Worm (Caenorhabditis elegans) whole organism, L4 larva: ENCODE measurements around the gene K09F5.4.
A peak's percentile ranks its signal among the peaks of the same experiment; 100 is the strongest.

Experiments
- D1046.2 ChIP-seq: fragments of 200-800 bp; sonication (Bioruptor generic); IDR thresholded peaks from 2 replicates; pipeline ENCODE4 v1.3.6; 2022; ENCODE audit warnings: missing genetic modification characterization, missing compliant biosample characterization
- F10B5.3 ChIP-seq: sonication (generic microtip); optimal IDR thresholded peaks from 2 replicates; lab custom pipeline; 2016; ENCODE audit warnings: mild to moderate bottlenecking, missing genetic modification characterization, missing compliant biosample characterization
- F26F4.8 ChIP-seq: fragments of 200-800 bp; sonication (Bioruptor generic); conservative IDR thresholded peaks from 2 replicates; pipeline ENCODE4 v1.3.6; 2022; ENCODE audit warnings: missing genetic modification characterization, missing compliant biosample characterization
- F44E2.7 ChIP-seq: fragments of 200-800 bp; sonication (Bioruptor generic); IDR thresholded peaks from 2 replicates; pipeline ENCODE4 v2.1.2; 2022; ENCODE audit warnings: missing genetic modification characterization, missing compliant biosample characterization
- F49E8.2 ChIP-seq: sonication (generic microtip); optimal IDR thresholded peaks from 2 replicates; lab custom pipeline; 2016; ENCODE audit warnings: missing compliant biosample characterization, mild to moderate bottlenecking, missing genetic modification characterization, borderline replicate concordance
- R02D3.7 ChIP-seq: fragments of 150-350 bp; sonication (generic microtip); optimal IDR thresholded peaks from 3 replicates; lab custom pipeline; 2014; ENCODE audit warnings: missing biosample characterization, missing genetic modification characterization
- T26A8.4 ChIP-seq: fragments of 200-800 bp; sonication (Bioruptor generic); IDR thresholded peaks from 2 replicates; pipeline ENCODE4 v1.3.6; 2022; ENCODE audit warnings: missing genetic modification characterization, missing compliant biosample characterization
- Y48G9A.11 ChIP-seq: fragments of 200-800 bp; sonication (Bioruptor generic); IDR thresholded peaks from 2 replicates; pipeline ENCODE4 v1.3.6; 2022; ENCODE audit warnings: missing genetic modification reagents, missing genetic modification characterization, missing compliant biosample characterization
- ZK337.2 ChIP-seq: fragments of 200-800 bp; sonication (Bioruptor generic); IDR thresholded peaks from 2 replicates; pipeline ENCODE4 v1.3.6; 2022; ENCODE audit warnings: missing genetic modification reagents, missing genetic modification characterization, missing compliant biosample characterization
- aha-1 ChIP-seq: fragments of 150-350 bp; peaks from one replicate; lab custom pipeline; 2014; ENCODE audit warnings: missing biosample characterization, missing genetic modification characterization
- arid-1 ChIP-seq: fragments of 200-800 bp; sonication (Bioruptor generic); conservative IDR thresholded peaks from 2 replicates; pipeline ENCODE4 v1.3.6; 2022; ENCODE audit warnings: missing genetic modification reagents, missing genetic modification characterization, missing compliant biosample characterization
- ceh-20 ChIP-seq: fragments of 200-800 bp; sonication (Bioruptor generic); IDR thresholded peaks from 2 replicates; pipeline ENCODE4 v1.3.6; 2022; ENCODE audit warnings: missing genetic modification reagents, missing genetic modification characterization, missing compliant biosample characterization
- ceh-82 ChIP-seq: sonication (generic microtip); optimal IDR thresholded peaks from 2 replicates; lab custom pipeline; 2017; ENCODE audit warnings: missing biosample characterization, missing genetic modification characterization
- ces-1 ChIP-seq: fragments of 150-350 bp; sonication (generic microtip); optimal IDR thresholded peaks from 4 replicates; lab custom pipeline; 2014; ENCODE audit warnings: missing biosample characterization, missing genetic modification reagents, missing genetic modification characterization
- daf-8 ChIP-seq: fragments of 200-800 bp; sonication (Bioruptor generic); IDR thresholded peaks from 2 replicates; pipeline ENCODE4 v1.3.6; 2022; ENCODE audit warnings: missing genetic modification characterization, missing compliant biosample characterization
- dmd-6 ChIP-seq: fragments of 200-800 bp; sonication (Bioruptor generic); IDR thresholded peaks from 2 replicates; pipeline ENCODE4 v1.3.6; 2022; ENCODE audit warnings: missing genetic modification reagents, missing genetic modification characterization, missing compliant biosample characterization
- duxl-1 ChIP-seq: sonication (generic microtip); optimal IDR thresholded peaks from 2 replicates; lab custom pipeline; 2016; ENCODE audit warnings: mild to moderate bottlenecking, missing genetic modification characterization, moderate library complexity, missing compliant biosample characterization; ENCODE audit not compliant: poor library complexity
- dve-1 ChIP-seq: sonication (generic microtip); optimal IDR thresholded peaks from 2 replicates; lab custom pipeline; 2017; ENCODE audit warnings: antibody characterized with exemption, mild to moderate bottlenecking, missing genetic modification characterization, missing compliant biosample characterization; ENCODE audit not compliant: insufficient read depth
- fos-1 ChIP-seq: fragments of 150-350 bp; optimal IDR thresholded peaks from 2 replicates; lab custom pipeline; 2014; ENCODE audit warnings: missing biosample characterization, missing genetic modification characterization
- gei-8 ChIP-seq: fragments of 200-800 bp; sonication (Bioruptor generic); optimal IDR thresholded peaks from 2 replicates; lab custom pipeline; 2018; ENCODE audit warnings: mild to moderate bottlenecking, missing genetic modification characterization, missing compliant biosample characterization
- hif-1 ChIP-seq, 2 experiments: sonication (generic microtip); optimal IDR thresholded peaks; 2 replicates each; lab custom pipeline; 2016 to 2017; ENCODE audit warnings: missing compliant biosample characterization in 2 of 2, missing genetic modification characterization in 2 of 2, missing genetic modification reagents in 2 of 2, missing genotype in 2 of 2, mild to moderate bottlenecking in 1 of 2
- lim-7 ChIP-seq: fragments of 200-800 bp; sonication (Bioruptor generic); IDR thresholded peaks from 2 replicates; pipeline ENCODE4 v1.3.6; 2022; ENCODE audit warnings: missing genetic modification characterization, missing compliant biosample characterization
- lin-13 ChIP-seq: fragments of 150-350 bp; optimal IDR thresholded peaks from 2 replicates; lab custom pipeline; 2014; ENCODE audit warnings: missing biosample characterization, missing genetic modification reagents, missing genetic modification characterization
- madf-5 ChIP-seq, 2 experiments: fragments of 200-800 bp; sonication (Bioruptor generic); IDR thresholded peaks; 2 replicates each; pipeline ENCODE4 v1.3.6; 2022; ENCODE audit warnings: missing compliant biosample characterization in 2 of 2, missing genetic modification characterization in 2 of 2
- mdl-1 ChIP-seq, 2 experiments: fragments of 150-350 bp in 1 of 2; sonication (generic microtip) in 1 of 2; optimal IDR thresholded peaks; 2 replicates each; lab custom pipeline; 2014 to 2017; ENCODE audit warnings: missing biosample characterization in 2 of 2, missing genetic modification characterization in 2 of 2
- mep-1 ChIP-seq: fragments of 150-350 bp; sonication (generic microtip); optimal IDR thresholded peaks from 3 replicates; lab custom pipeline; 2014; ENCODE audit warnings: missing biosample characterization, missing genetic modification characterization
- mes-2 ChIP-seq: sonication (generic microtip); optimal IDR thresholded peaks from 2 replicates; lab custom pipeline; 2016; ENCODE audit warnings: missing genotype, mild to moderate bottlenecking, missing genetic modification characterization, missing compliant biosample characterization; ENCODE audit not compliant: poor library complexity, severe bottlenecking
- nhr-11 ChIP-seq: fragments of 150-350 bp; optimal IDR thresholded peaks from 2 replicates; lab custom pipeline; 2014; ENCODE audit warnings: missing biosample characterization, missing genetic modification characterization
- nhr-111 ChIP-seq: fragments of 200-800 bp; sonication (Bioruptor generic); optimal IDR thresholded peaks from 2 replicates; lab custom pipeline; 2018; ENCODE audit warnings: mild to moderate bottlenecking, missing genetic modification characterization, missing compliant biosample characterization
- nhr-28 ChIP-seq: fragments of 150-350 bp; optimal IDR thresholded peaks from 2 replicates; lab custom pipeline; 2014; ENCODE audit warnings: missing biosample characterization, missing genetic modification characterization
- nhr-76 ChIP-seq: fragments of 150-350 bp; optimal IDR thresholded peaks from 2 replicates; lab custom pipeline; 2014; ENCODE audit warnings: missing biosample characterization, missing genetic modification characterization
- rbr-2 ChIP-seq: sonication (generic microtip); optimal IDR thresholded peaks from 2 replicates; lab custom pipeline; 2016; ENCODE audit warnings: missing genotype, missing genetic modification characterization, missing compliant biosample characterization
- sdz-12 ChIP-seq: fragments of 200-800 bp; sonication (Bioruptor generic); optimal IDR thresholded peaks from 2 replicates; lab custom pipeline; 2018; ENCODE audit warnings: mild to moderate bottlenecking, missing genetic modification characterization, missing compliant biosample characterization
- skn-1 ChIP-seq: fragments of 150-350 bp; optimal IDR thresholded peaks from 2 replicates; lab custom pipeline; 2014; ENCODE audit warnings: missing biosample characterization, missing genetic modification characterization
- spr-1 ChIP-seq: sonication (generic microtip); optimal IDR thresholded peaks from 2 replicates; lab custom pipeline; 2016; ENCODE audit warnings: mild to moderate bottlenecking, missing genetic modification characterization, missing compliant biosample characterization
- unc-62 ChIP-seq, 3 experiments: fragments of 150-350 bp in 1 of 3; sonication (generic microtip); optimal IDR thresholded peaks in 2 of 3; peaks in 1 of 3; 1 replicate in 1 of 3; 2 replicates in 2 of 3; lab custom pipeline; 2014 to 2017; ENCODE audit warnings: missing biosample characterization in 3 of 3, missing genetic modification characterization in 3 of 3, missing genetic modification reagents in 3 of 3, missing genotype in 1 of 3
- zfp-2 ChIP-seq: sonication (generic microtip); optimal IDR thresholded peaks from 2 replicates; lab custom pipeline; 2016; ENCODE audit warnings: mild to moderate bottlenecking, missing genetic modification characterization, missing compliant biosample characterization
- zip-2 ChIP-seq: fragments of 150-350 bp; optimal IDR thresholded peaks from 2 replicates; lab custom pipeline; 2014; ENCODE audit warnings: missing biosample characterization, missing genetic modification characterization

Gene K09F5.4

DNA sequence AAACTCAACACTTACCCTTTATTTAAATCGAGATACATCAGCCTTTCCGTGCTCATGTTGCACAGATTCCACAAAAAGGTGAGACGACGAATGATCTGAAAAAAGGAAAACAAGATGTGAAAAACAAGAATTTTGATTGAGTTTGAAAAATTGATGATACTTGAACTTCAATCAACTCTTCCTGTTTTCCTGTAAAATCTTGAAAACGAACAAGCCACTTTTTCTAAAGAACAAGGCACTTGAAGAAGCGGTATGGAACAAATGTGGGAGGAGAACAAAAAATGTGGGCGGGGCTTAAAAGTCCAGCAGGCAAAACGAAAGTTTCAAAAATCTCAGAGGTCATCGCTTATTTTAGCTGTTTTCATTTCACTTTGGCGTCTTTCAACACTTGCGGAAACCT, 3.5 kb downstream of the K09F5.4 start, which contains the start of gene kvs-1:
Gene kvs-1 (minus strand): TSS at position 101 of the 400 bp plus-strand sequence.
- no peak for TF ChIP-seq nhr-11 (tag; lab: Kevin White, UChicago)
- no peak for TF ChIP-seq mes-2
- TF ChIP-seq zip-2, result no peak
- TF ChIP-seq spr-1 (tag; lab: Kevin White, UChicago), result no peak
- TF ChIP-seq mep-1 (tag; lab: Kevin White, UChicago), result no peak
- no peak for TF ChIP-seq ces-1 (GFP tag; lab: Kevin White, UChicago)
- TF ChIP-seq duxl-1 (tag; lab: Kevin White, UChicago), result no peak
- no peak for TF ChIP-seq nhr-111
- TF ChIP-seq nhr-76 (tag; lab: Kevin White, UChicago), result no peak
- TF ChIP-seq nhr-28 (tag; lab: Kevin White, UChicago), result no peak
- TF ChIP-seq fos-1 (tag; lab: Kevin White, UChicago), result no peak
- no peak for TF ChIP-seq R02D3.7 (tag; lab: Kevin White, UChicago)
- TF ChIP-seq daf-8, result no peak
- TF ChIP-seq D1046.2, result no peak
- TF ChIP-seq, all 104 proteins: peak for 0

- TF ChIP-seq aha-1 (peak; percentile 70), sdz-12 (GFP tag; lab: Kevin White, UChicago) (no peak)
Measured at ce11 chrX:7703863-7704262, 6.7 kb downstream of the K09F5.4 start.

DNA sequence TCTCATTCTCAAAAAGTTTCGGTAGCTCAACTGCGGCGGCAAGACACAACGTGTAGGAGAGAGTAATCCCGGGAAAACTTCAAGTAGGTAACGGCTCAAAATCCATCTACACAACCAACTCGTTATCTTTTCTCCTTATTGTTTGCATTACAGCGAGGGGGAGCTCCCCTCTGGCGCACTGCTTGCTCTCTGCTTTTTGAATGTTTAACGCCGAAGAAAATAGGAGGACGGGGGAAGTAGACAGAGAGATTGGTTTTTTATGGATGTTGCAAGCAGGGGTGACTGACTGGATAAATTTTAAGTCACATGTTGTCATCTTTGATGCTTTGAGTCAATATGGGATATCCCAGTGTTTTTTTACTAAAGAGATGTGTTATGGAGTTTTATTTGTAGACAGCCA, 21.0 kb downstream of the K09F5.4 start:
- TF ChIP-seq zfp-2 (tag; lab: Kevin White, UChicago), result no peak
- no peak for TF ChIP-seq dve-1 (tag; lab: Kevin White, UChicago)
- no peak for TF ChIP-seq ceh-82
- no peak for TF ChIP-seq nhr-28 (tag; lab: Kevin White, UChicago)
- no peak for TF ChIP-seq Y48G9A.11 (GFP tag; lab: Robert Waterston, UW)
- TF ChIP-seq aha-1, result peak; percentile 48
- no peak for TF ChIP-seq rbr-2 (tag; lab: Kevin White, UChicago)
- no peak for TF ChIP-seq madf-5 (GFP tag; IDR thresholded peaks at IDR 0.05; lab: Robert Waterston, UW)
- peak in 1 of 2 experiments; percentile 71 for TF ChIP-seq unc-62 (GFP tag; optimal IDR thresholded peaks at IDR 0.05 in 1 of 2; lab: Kevin White, UChicago)
- no peak for TF ChIP-seq unc-62 (tag; optimal IDR thresholded peaks at IDR 0.05; lab: Kevin White, UChicago)
- TF ChIP-seq F10B5.3 (tag; lab: Kevin White, UChicago), result no peak
- TF ChIP-seq dmd-6, result no peak
- TF ChIP-seq F49E8.2 (tag; lab: Kevin White, UChicago), result no peak
- no peak for TF ChIP-seq F44E2.7 (GFP tag; lab: Robert Waterston, UW)

DNA sequence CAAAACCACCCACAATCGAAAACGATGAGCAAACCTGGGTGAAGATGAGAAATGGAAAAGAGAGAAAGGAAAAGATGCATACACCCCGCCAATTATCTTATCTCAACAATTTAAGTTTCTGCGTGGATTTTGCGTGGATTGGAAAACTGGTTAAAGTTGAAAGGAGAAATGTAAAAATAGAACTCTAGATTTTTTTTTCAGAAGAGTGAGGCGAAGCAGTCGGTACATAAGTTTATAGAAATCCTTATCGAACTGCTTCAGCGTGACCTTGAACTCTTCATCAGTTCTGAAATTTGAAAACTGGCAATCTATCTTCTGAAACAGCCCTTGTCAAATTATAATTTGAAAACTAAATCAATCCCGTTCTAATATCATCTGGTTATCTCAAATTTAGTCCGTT, 21.4 kb downstream of the K09F5.4 start, which contains the start of gene clik-2:
Gene clik-2 (minus strand): TSS at position 101 of the 400 bp plus-strand sequence.
- no peak for TF ChIP-seq ceh-20
- no peak for TF ChIP-seq skn-1 (tag; lab: Kevin White, UChicago)
- TF ChIP-seq T26A8.4 (GFP tag; lab: Robert Waterston, UW), result no peak
- no peak for TF ChIP-seq F44E2.7 (GFP tag; lab: Robert Waterston, UW)
- TF ChIP-seq F26F4.8, result no peak
- no peak for TF ChIP-seq nhr-28 (tag; lab: Kevin White, UChicago)
- no peak for TF ChIP-seq lim-7 (GFP tag; lab: Robert Waterston, UW)
- no peak for TF ChIP-seq F10B5.3 (tag; lab: Kevin White, UChicago)
- no peak for TF ChIP-seq nhr-11 (tag; lab: Kevin White, UChicago)
- no peak for TF ChIP-seq rbr-2 (tag; lab: Kevin White, UChicago)
- TF ChIP-seq arid-1 (GFP tag; lab: Robert Waterston, UW), result no peak
- no peak for TF ChIP-seq mes-2
- TF ChIP-seq gei-8, result no peak
- no peak for TF ChIP-seq ZK337.2 (GFP tag; lab: Robert Waterston, UW)
- TF ChIP-seq dve-1 (tag; lab: Kevin White, UChicago), result no peak
- TF ChIP-seq nhr-111, result no peak
- no peak for TF ChIP-seq lin-13 (GFP tag; lab: Kevin White, UChicago)
- TF ChIP-seq mdl-1 (tag; optimal IDR thresholded peaks at IDR 0.05; lab: Kevin White, UChicago), result no peak
- TF ChIP-seq hif-1 (tag; optimal IDR thresholded peaks at IDR 0.05; lab: Kevin White, UChicago), result no peak
